Fruit fly (Drosophila melanogaster) whole organism, wandering third instar larva: Measurements from ENCODE around the gene Amnionless.
A peak's percentile ranks its signal among the peaks of the same experiment; 100 is the strongest.

Source experiments
- CG9705 ChIP-seq: fragments of 200-800 bp; sonication (Bioruptor generic); optimal IDR thresholded peaks from 2 replicates; lab custom pipeline; 2018; ENCODE audit warnings: missing biosample characterization, mild to moderate bottlenecking, missing genetic modification characterization
- CrebA ChIP-seq: fragments of 200-800 bp; sonication (Bioruptor generic); optimal IDR thresholded peaks from 2 replicates; lab custom pipeline; 2016; ENCODE audit warnings: missing biosample characterization, mild to moderate bottlenecking, missing genetic modification characterization, borderline replicate concordance
- Dfd ChIP-seq: fragments of >200 bp; optimal IDR thresholded peaks from 2 replicates; lab custom pipeline; 2017; ENCODE audit warnings: missing biosample characterization, missing genetic modification characterization
- Dif ChIP-seq: fragments of 200-275, 200-300 bp; sonication (Bioruptor generic); optimal IDR thresholded peaks from 2 replicates; lab custom pipeline; 2018; ENCODE audit warnings: missing biosample characterization, missing genetic modification characterization; ENCODE audit not compliant: partially characterized antibody
- GATAd ChIP-seq: sonication (Bioruptor generic); optimal IDR thresholded peaks from 2 replicates; lab custom pipeline; 2016; ENCODE audit warnings: missing biosample characterization, missing genetic modification characterization
- HLH106 ChIP-seq: fragments of 200-800 bp; optimal IDR thresholded peaks from 3 replicates; lab custom pipeline; 2019; ENCODE audit warnings: missing biosample characterization, mild to moderate bottlenecking, missing genetic modification characterization, moderate library complexity
- Hr78 ChIP-seq: fragments of >200 bp; optimal IDR thresholded peaks from 2 replicates; lab custom pipeline; 2017; ENCODE audit warnings: missing biosample characterization, missing genetic modification characterization
- Hr83 ChIP-seq: fragments of 200-300 bp; sonication (Bioruptor generic); optimal IDR thresholded peaks from 2 replicates; lab custom pipeline; 2016; ENCODE audit warnings: missing biosample characterization, mild to moderate bottlenecking, missing genetic modification characterization, moderate library complexity; ENCODE audit not compliant: poor library complexity, severe bottlenecking
- Jra ChIP-seq: sonication (Bioruptor generic); optimal IDR thresholded peaks from 2 replicates; lab custom pipeline; 2016; ENCODE audit warnings: missing biosample characterization, missing genetic modification characterization
- Mio ChIP-seq: sonication (Bioruptor generic); optimal IDR thresholded peaks from 2 replicates; lab custom pipeline; 2016; ENCODE audit warnings: missing biosample characterization, missing genetic modification characterization
- Myc ChIP-seq: fragments of >200 bp; optimal IDR thresholded peaks from 2 replicates; lab custom pipeline; 2017
- N ChIP-seq: fragments of >200 bp; optimal IDR thresholded peaks from 2 replicates; lab custom pipeline; 2018; ENCODE audit warnings: missing biosample characterization, missing external identifiers, missing genetic modification characterization
- OdsH ChIP-seq: fragments of 200-800 bp; sonication (Bioruptor generic); optimal IDR thresholded peaks from 2 replicates; lab custom pipeline; 2016; ENCODE audit warnings: missing biosample characterization, mild to moderate bottlenecking, missing genetic modification characterization
- Rel ChIP-seq, 2 experiments: fragments of 200-800 bp; sonication (Bioruptor generic) in 1 of 2; optimal IDR thresholded peaks; 2 replicates in 1 of 2; 3 replicates in 1 of 2; lab custom pipeline; 2016 to 2019; ENCODE audit warnings: mild to moderate bottlenecking in 2 of 2, missing biosample characterization in 2 of 2, missing genetic modification characterization in 2 of 2, moderate library complexity in 1 of 2
- Sp1 ChIP-seq: fragments of 200-800 bp; sonication (Bioruptor generic); optimal IDR thresholded peaks from 3 replicates; lab custom pipeline; 2019; ENCODE audit warnings: missing biosample characterization, mild to moderate bottlenecking, missing genetic modification characterization, moderate library complexity
- Vsx2 ChIP-seq: fragments of 200-300, 225-300 bp; sonication (Bioruptor generic); optimal IDR thresholded peaks from 2 replicates; lab custom pipeline; 2018; ENCODE audit warnings: missing biosample characterization, missing genetic modification characterization; ENCODE audit not compliant: partially characterized antibody
- br ChIP-seq: fragments of 200-800 bp; sonication (Bioruptor generic); optimal IDR thresholded peaks from 2 replicates; lab custom pipeline; 2016; ENCODE audit warnings: missing biosample characterization, missing genetic modification characterization
- brk ChIP-seq: fragments of 200-800 bp; sonication (Bioruptor generic); optimal IDR thresholded peaks from 2 replicates; lab custom pipeline; 2016; ENCODE audit warnings: missing biosample characterization, mild to moderate bottlenecking, missing genetic modification characterization
- dl ChIP-seq, 2 experiments: fragments of 175-275, 200-275 bp in 1 of 2; fragments of 200-275 bp in 1 of 2; sonication (Bioruptor generic); optimal IDR thresholded peaks; lab custom pipeline; 2018; ENCODE audit warnings: mild to moderate bottlenecking in 2 of 2, missing biosample characterization in 2 of 2, missing genetic modification characterization in 2 of 2, moderate library complexity in 2 of 2; ENCODE audit not compliant: partially characterized antibody in 2 of 2, insufficient read depth in 1 of 2
- dmrt93B ChIP-seq: fragments of 200-800 bp; sonication (Bioruptor generic); optimal IDR thresholded peaks from 2 replicates; lab custom pipeline; 2018; ENCODE audit warnings: missing biosample characterization, mild to moderate bottlenecking, missing genetic modification characterization
- dsf ChIP-seq: sonication (Bioruptor generic); optimal IDR thresholded peaks from 2 replicates; lab custom pipeline; 2016; ENCODE audit warnings: missing biosample characterization, missing genetic modification characterization, borderline replicate concordance
- ey ChIP-seq: fragments of 200-800 bp; sonication (Bioruptor generic); optimal IDR thresholded peaks from 2 replicates; lab custom pipeline; 2016; ENCODE audit warnings: missing biosample characterization, missing genetic modification characterization
- fru ChIP-seq: fragments of 200-800 bp; sonication (Bioruptor generic); optimal IDR thresholded peaks from 3 replicates; lab custom pipeline; 2016; ENCODE audit warnings: missing biosample characterization, mild to moderate bottlenecking, missing genetic modification characterization
- h ChIP-seq: fragments of 200-800 bp; sonication (Bioruptor generic); optimal IDR thresholded peaks from 3 replicates; lab custom pipeline; 2016; ENCODE audit warnings: missing biosample characterization, mild to moderate bottlenecking, missing genetic modification characterization
- jim ChIP-seq: fragments of 175-275, 200-325 bp; sonication (Bioruptor generic); optimal IDR thresholded peaks from 2 replicates; lab custom pipeline; 2016; ENCODE audit warnings: missing biosample characterization, mild to moderate bottlenecking, missing genetic modification characterization
- lola ChIP-seq: fragments of >200 bp; optimal IDR thresholded peaks from 2 replicates; lab custom pipeline; 2017; ENCODE audit warnings: missing biosample characterization, missing genetic modification characterization
- pan ChIP-seq: fragments of >200 bp; optimal IDR thresholded peaks from 2 replicates; lab custom pipeline; 2017
- psq ChIP-seq: fragments of 200-800 bp; sonication (Bioruptor generic); optimal IDR thresholded peaks from 3 replicates; lab custom pipeline; 2017; ENCODE audit warnings: missing biosample characterization, mild to moderate bottlenecking, missing genetic modification characterization, moderate library complexity
- rgr ChIP-seq: fragments of 200-800 bp; sonication (Bioruptor generic); optimal IDR thresholded peaks from 3 replicates; lab custom pipeline; 2016; ENCODE audit warnings: missing biosample characterization, mild to moderate bottlenecking, missing genetic modification characterization
- sage ChIP-seq: fragments of 200-800 bp; sonication (Bioruptor generic); optimal IDR thresholded peaks from 2 replicates; lab custom pipeline; 2016; ENCODE audit warnings: missing biosample characterization, mild to moderate bottlenecking, missing genetic modification characterization
- usp ChIP-seq: fragments of >200 bp; optimal IDR thresholded peaks from 2 replicates; lab custom pipeline; 2017; ENCODE audit warnings: missing biosample characterization, missing genetic modification characterization

Amnionless gene

dm6 chr2L:321793-322192 lies 32.8 kb upstream of the Amnionless start, which contains the start of gene CG33127:
CG33127 (plus strand) TSS chr2L:322101.
- no peak for TF ChIP-seq CrebA (GFP tag; lab: Kevin White, UChicago)
- TF ChIP-seq jim (GFP tag; lab: Kevin White, UChicago), result no peak
- TF ChIP-seq h (GFP tag; lab: Kevin White, UChicago), result no peak
- TF ChIP-seq Jra (GFP tag; lab: Kevin White, UChicago), result no peak
- no peak for TF ChIP-seq Sp1 (GFP tag; lab: Kevin White, UChicago)
- no peak for TF ChIP-seq Dif (GFP tag; lab: Kevin White, UChicago)
- no peak for TF ChIP-seq fru (GFP tag; lab: Kevin White, UChicago)
- no peak for TF ChIP-seq HLH106 (tag; lab: Kevin White, UChicago)
- no peak for TF ChIP-seq GATAd (GFP tag; lab: Kevin White, UChicago)
- TF ChIP-seq Hr83 (GFP tag; lab: Kevin White, UChicago), result no peak
- no peak for TF ChIP-seq Dfd (GFP tag; lab: Kevin White, UChicago)
- TF ChIP-seq ey (GFP tag; lab: Kevin White, UChicago), result no peak
- no peak for TF ChIP-seq dl (GFP tag; optimal IDR thresholded peaks at IDR 0.05; lab: Kevin White, UChicago; ENCODE audit: insufficient read depth in 1 of 2, partially characterized antibody in 2 of 2)
- no peak for TF ChIP-seq usp
- no peak for TF ChIP-seq psq
- TF ChIP-seq Vsx2 (GFP tag; lab: Kevin White, UChicago), result no peak
- no peak for TF ChIP-seq OdsH (GFP tag; lab: Kevin White, UChicago)
- no peak for TF ChIP-seq brk (GFP tag; lab: Kevin White, UChicago)
- TF ChIP-seq, all 38 proteins: peak for 0

dm6 chr2L:321148-321547 lies 32.2 kb upstream of the Amnionless start, which contains the start of gene CG11911:
CG11911 (minus strand) TSS chr2L:321248.
- TF ChIP-seq dsf (no peak), dl (GFP tag; optimal IDR thresholded peaks at IDR 0.05; lab: Kevin White, UChicago; ENCODE audit: insufficient read depth in 1 of 2, partially characterized antibody in 2 of 2) (no peak), HLH106 (tag; lab: Kevin White, UChicago) (no peak), lola (GFP tag; lab: Kevin White, UChicago) (no peak), Dif (GFP tag; lab: Kevin White, UChicago) (no peak), N (GFP tag; lab: Kevin White, UChicago) (no peak), fru (GFP tag; lab: Kevin White, UChicago) (no peak), CG9705 (GFP tag; lab: Kevin White, UChicago) (no peak), pan (lab: Kevin White, UChicago) (no peak), ey (GFP tag; lab: Kevin White, UChicago) (no peak), psq (no peak), Myc (no peak), Dfd (GFP tag; lab: Kevin White, UChicago) (no peak), rgr (GFP tag; lab: Kevin White, UChicago) (no peak), Hr78 (GFP tag; lab: Kevin White, UChicago) (no peak), OdsH (GFP tag; lab: Kevin White, UChicago) (no peak)

- TF ChIP-seq Dif (GFP tag; lab: Kevin White, UChicago), result no peak
- no peak for TF ChIP-seq pan (lab: Kevin White, UChicago)
- TF ChIP-seq Mio (GFP tag; lab: Kevin White, UChicago), result no peak
- no peak for TF ChIP-seq dmrt93B (GFP tag; lab: Kevin White, UChicago)
- TF ChIP-seq N (GFP tag; lab: Kevin White, UChicago), result no peak
- no peak for TF ChIP-seq Jra (GFP tag; lab: Kevin White, UChicago)
- TF ChIP-seq lola (GFP tag; lab: Kevin White, UChicago), result no peak
- no peak for TF ChIP-seq br (GFP tag; lab: Kevin White, UChicago)
- no peak for TF ChIP-seq GATAd (GFP tag; lab: Kevin White, UChicago)
- TF ChIP-seq dl (GFP tag; optimal IDR thresholded peaks at IDR 0.05; lab: Kevin White, UChicago; ENCODE audit: insufficient read depth in 1 of 2, partially characterized antibody in 2 of 2), result no peak
- TF ChIP-seq sage (GFP tag; lab: Kevin White, UChicago), result no peak
These were observed 30.8 kb upstream of the Amnionless start for dm6 chr2L:319745-320144.

- TF ChIP-seq Hr83 (GFP tag; lab: Kevin White, UChicago) (no peak), Rel (GFP tag; optimal IDR thresholded peaks at IDR 0.05; lab: Kevin White, UChicago) (no peak), Rel (tag; optimal IDR thresholded peaks at IDR 0.05; lab: Kevin White, UChicago) (peak; percentile 85)
These were observed 30.2 kb upstream of the Amnionless start, which contains the start of gene CG11912 for dm6 chr2L:319159-319558. CG11912 (minus strand) TSS chr2L:319259.
